Fruit fly (Drosophila melanogaster): ENCODE data around the gene rump.

dm6 chr3R:9502416-9502763 lies 7.7 kb downstream of the rump start, which contains the start of gene RhoL:
- TF ChIP-seq ovo (GFP tag; optimal IDR thresholded peaks at IDR 0.05) (no peak), kay (GFP tag; ENCODE audit: borderline replicate concordance) (no peak)
